Worm (Caenorhabditis elegans): Measurements from ENCODE around the gene unc-50.

ce11 chrIII:10336109-10336508, 18.1 kb upstream of the unc-50 start:
- TF ChIP-seq ztf-23 (GFP tag; IDR thresholded peaks at IDR 0.05), result no peak
- TF ChIP-seq T22C8.4 (GFP tag; IDR thresholded peaks at IDR 0.05), result no peak
- TF ChIP-seq cog-1 (tag; optimal IDR thresholded peaks at IDR 0.05), result no peak
- no peak for TF ChIP-seq med-1 (GFP tag; optimal IDR thresholded peaks at IDR 0.05; ENCODE audit: insufficient read depth)
- no peak for TF ChIP-seq tab-1 (GFP tag; IDR thresholded peaks at IDR 0.05)
